Fruit fly (Drosophila melanogaster): ENCODE data around the gene CG12817.

Gene CG12817

dm6 chr3R:10185986-10186385 lies 38.5 kb downstream of the CG12817 start (continued):
- TF ChIP-seq wek (GFP tag; optimal IDR thresholded peaks at IDR 0.05): peak; percentile 55
- no peak for TF ChIP-seq trh (GFP tag; optimal IDR thresholded peaks at IDR 0.05)
- peak; percentile 78 for TF ChIP-seq mirr (GFP tag; optimal IDR thresholded peaks at IDR 0.05)
- peak; percentile 48 for TF ChIP-seq CG12769 (tag; optimal IDR thresholded peaks at IDR 0.05)
- 0 out of 2 replicates have a peak, but pooled peaks have one; percentile 11 for TF ChIP-seq ranshi (GFP tag; IDR thresholded peaks at IDR 0.05)
- 0 out of 3 replicates have a peak, but pooled peaks have one; percentile 50 for TF ChIP-seq gce (GFP tag; IDR thresholded peaks at IDR 0.05)
- TF ChIP-seq Fer1 (GFP tag; optimal IDR thresholded peaks at IDR 0.05): peak; percentile 42
- no peak for TF ChIP-seq ind (GFP tag; optimal IDR thresholded peaks at IDR 0.05)
- TF ChIP-seq Atf6 (GFP tag; IDR thresholded peaks at IDR 0.05): 0 out of 2 replicates have a peak, but pooled peaks have one; percentile 22
- peak; percentile 40; the same call in 1 of the 3 replicates for TF ChIP-seq ci (GFP tag; IDR thresholded peaks at IDR 0.05)
- TF ChIP-seq CG17912 (GFP tag; optimal IDR thresholded peaks at IDR 0.05): peak; percentile 35
- TF ChIP-seq CG8290 (GFP tag; optimal IDR thresholded peaks at IDR 0.05): no peak
- peak in 1 of 2 experiments; percentile 61 for TF ChIP-seq CG8290 (tag; optimal IDR thresholded peaks at IDR 0.05)
- peak; percentile 29 for TF ChIP-seq Ets65A (GFP tag)
- peak; percentile 14 for TF ChIP-seq CG1233 (GFP tag; optimal IDR thresholded peaks at IDR 0.05)
- TF ChIP-seq dmrt99B (tag; optimal IDR thresholded peaks at IDR 0.05): peak; percentile 42
- TF ChIP-seq CG14710 (tag; optimal IDR thresholded peaks at IDR 0.05): no peak
- no peak for TF ChIP-seq ems (GFP tag; optimal IDR thresholded peaks at IDR 0.05)
- no peak for TF ChIP-seq CG17328 (GFP tag; IDR thresholded peaks at IDR 0.05)
- peak; percentile 50 for TF ChIP-seq vvl (GFP tag; IDR thresholded peaks at IDR 0.05)
- peak; percentile 50 for TF ChIP-seq sd (tag; optimal IDR thresholded peaks at IDR 0.05)
- TF ChIP-seq Awh (GFP tag; IDR thresholded peaks at IDR 0.05): peak; percentile 54
- 0 out of 2 replicates have a peak, but pooled peaks have one; percentile 10 for TF ChIP-seq Rfx (GFP tag; IDR thresholded peaks at IDR 0.05)
- TF ChIP-seq unpg (GFP tag; optimal IDR thresholded peaks at IDR 0.05): peak; percentile 10
- TF ChIP-seq Asciz (GFP tag; optimal IDR thresholded peaks at IDR 0.05): peak; percentile 55
- TF ChIP-seq CG3281 (GFP tag; optimal IDR thresholded peaks at IDR 0.05): peak; percentile 11
- peak; percentile 73 for TF ChIP-seq CG13296 (GFP tag; optimal IDR thresholded peaks at IDR 0.05)
- peak; percentile 13 for TF ChIP-seq exex (tag; optimal IDR thresholded peaks at IDR 0.05)
- TF ChIP-seq fd64A (GFP tag; optimal IDR thresholded peaks at IDR 0.05): no peak
- TF ChIP-seq ssp (GFP tag; IDR thresholded peaks at IDR 0.05): no peak
- TF ChIP-seq CG10543 (GFP tag; optimal IDR thresholded peaks at IDR 0.05): peak; percentile 61
- peak; percentile 52; the same call in 1 of the 4 replicates for TF ChIP-seq chinmo (GFP tag; IDR thresholded peaks at IDR 0.05; ENCODE audit: partially characterized antibody)
- TF ChIP-seq CG16813 (GFP tag; IDR thresholded peaks at IDR 0.05; ENCODE audit: partially characterized antibody): no peak
- peak; percentile 11 for TF ChIP-seq CG15514 (GFP tag; optimal IDR thresholded peaks at IDR 0.05)
- peak; percentile 37 for TF ChIP-seq CG15011 (GFP tag; optimal IDR thresholded peaks at IDR 0.05)
- TF ChIP-seq CG14014 (GFP tag; IDR thresholded peaks at IDR 0.05): peak; percentile 30; the same call in 1 of the 2 replicates
- peak; percentile 31 for TF ChIP-seq CG17359 (tag; optimal IDR thresholded peaks at IDR 0.05)
- no peak for TF ChIP-seq dysf (GFP tag; IDR thresholded peaks at IDR 0.05)
- TF ChIP-seq Aef1 (GFP tag; IDR thresholded peaks at IDR 0.05): no peak
- peak; percentile 25 for TF ChIP-seq CG17385 (GFP tag; optimal IDR thresholded peaks at IDR 0.05)
- peak; percentile 25 for TF ChIP-seq fd3F (GFP tag; optimal IDR thresholded peaks at IDR 0.05)
- peak; percentile 22 for TF ChIP-seq CG4328 (GFP tag; optimal IDR thresholded peaks at IDR 0.05)
- TF ChIP-seq caup (GFP tag; optimal IDR thresholded peaks at IDR 0.05; ENCODE audit: severe bottlenecking): peak; percentile 46
- TF ChIP-seq H2.0 (GFP tag; IDR thresholded peaks at IDR 0.05): no peak
- peak in 1 of 2 experiments; percentile 14 for TF ChIP-seq Hr51 (GFP tag; optimal IDR thresholded peaks at IDR 0.05)
- TF ChIP-seq Blimp-1 (GFP tag; optimal IDR thresholded peaks at IDR 0.05): peak; percentile 25
- no peak for TF ChIP-seq CG14860 (GFP tag; IDR thresholded peaks at IDR 0.05; ENCODE audit: partially characterized antibody)
- peak; percentile 52 for TF ChIP-seq lab (GFP tag; optimal IDR thresholded peaks at IDR 0.05)
- peak; percentile 34; the same call in 1 of the 2 replicates for TF ChIP-seq seq (GFP tag; IDR thresholded peaks at IDR 0.05)
